Fruit fly (Drosophila melanogaster): ENCODE data around the gene CG34268.

DNA sequence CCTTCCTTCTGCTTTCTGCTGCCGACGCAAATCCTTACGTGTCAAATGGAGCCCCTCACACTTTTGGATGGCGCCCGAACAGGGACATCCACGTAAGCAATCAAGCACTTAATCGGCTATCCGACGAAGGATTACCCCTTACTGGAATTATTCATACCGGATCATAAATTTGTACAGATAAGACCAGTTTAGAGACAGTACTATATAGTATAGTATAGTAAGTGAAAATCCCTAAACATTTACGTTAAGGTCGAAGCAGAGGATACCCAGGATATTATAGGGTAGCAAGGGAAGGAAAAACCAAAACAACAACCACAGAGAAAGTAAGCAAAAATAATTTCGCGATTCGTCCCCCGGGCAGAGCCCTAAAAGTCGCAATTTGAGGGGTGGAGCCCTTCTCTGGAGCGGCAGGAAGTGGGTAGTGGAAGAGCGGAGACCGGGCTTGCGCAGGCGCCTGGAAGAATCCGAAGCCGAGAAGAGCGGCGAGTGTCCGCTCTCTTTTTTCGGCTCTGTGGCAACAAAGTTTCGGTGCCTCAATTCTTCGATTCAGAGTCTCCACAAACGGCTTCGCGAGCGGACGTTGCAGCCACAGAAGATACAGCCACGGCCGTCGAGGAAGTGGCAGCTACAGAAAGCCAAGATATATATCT, 44.9 kb downstream of the CG34268 start:
- TF ChIP-seq usp (GFP tag; optimal IDR thresholded peaks at IDR 0.05) (no peak), Myc (optimal IDR thresholded peaks at IDR 0.05) (no peak), Rel (GFP tag; optimal IDR thresholded peaks at IDR 0.05) (peak; percentile 22), Rel (tag; optimal IDR thresholded peaks at IDR 0.05) (peak; percentile 20), foxo (GFP tag; optimal IDR thresholded peaks at IDR 0.05) (peak in 1 of 2 experiments; percentile 87), lola (GFP tag; optimal IDR thresholded peaks at IDR 0.05) (no peak), psq (GFP tag; optimal IDR thresholded peaks at IDR 0.05) (peak; percentile 76), CG32264 (GFP tag; optimal IDR thresholded peaks at IDR 0.05) (peak; percentile 58)

Measured in whole organism, wandering third instar larva.